Worm (Caenorhabditis elegans) whole organism, dauer: Measurements from ENCODE around the gene F33G12.6.

ENCODE experiments used
- unc-62 ChIP-seq: sonication (generic microtip); optimal IDR thresholded peaks from 2 replicates; lab custom pipeline; 2017; ENCODE audit warnings: missing biosample characterization, missing genetic modification reagents, missing genetic modification characterization

F33G12.6 gene

DNA sequence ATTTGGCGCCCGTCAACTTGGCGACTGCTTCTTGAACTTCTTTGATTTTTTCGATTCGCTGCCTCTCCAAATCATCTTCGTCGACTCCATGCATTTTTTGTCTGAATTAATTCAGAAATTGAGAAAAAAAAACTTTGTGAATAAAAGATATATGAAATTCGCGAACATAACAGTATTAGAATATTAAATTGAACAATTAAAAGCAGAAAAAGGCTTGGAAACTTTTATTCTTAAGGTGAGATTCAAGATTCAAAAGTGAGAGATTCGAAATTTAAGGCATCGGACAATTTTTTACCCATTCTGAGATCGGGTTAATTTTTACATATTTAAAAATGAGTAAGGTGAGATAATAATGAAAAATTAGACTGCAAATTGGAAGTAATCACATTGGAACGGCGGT is 15.8 kb upstream of the F33G12.6 start, which contains the start of gene F33G12.3:
Gene F33G12.3 (minus strand): TSS at position 101 of the 400 bp plus-strand sequence.
- TF ChIP-seq unc-62 (GFP tag; lab: Kevin White, UChicago): no peak

DNA sequence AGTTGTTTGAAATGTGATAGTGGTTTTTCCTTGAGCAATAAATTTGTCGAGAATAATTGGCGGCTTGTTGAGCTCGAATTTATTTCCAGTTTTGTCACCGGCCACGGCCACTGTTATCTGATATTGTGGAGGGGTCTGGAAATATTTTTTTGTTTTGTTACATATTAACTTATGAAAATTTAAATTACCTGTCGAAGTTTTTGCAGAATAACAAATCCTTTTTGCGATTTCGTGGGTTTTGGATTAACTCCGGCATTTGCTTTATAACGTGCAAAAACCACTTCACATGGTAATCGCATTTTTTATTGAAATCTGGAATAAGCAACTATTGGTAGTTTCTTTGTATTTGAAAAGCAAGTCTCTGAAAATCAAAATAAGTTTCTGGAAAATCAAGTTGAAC is 13.6 kb upstream of the F33G12.6 start, which contains the start of gene lrr-1:
Gene lrr-1 (minus strand): TSS at position 312 of the 400 bp plus-strand sequence.
- TF ChIP-seq unc-62 (GFP tag; lab: Kevin White, UChicago): no peak

DNA sequence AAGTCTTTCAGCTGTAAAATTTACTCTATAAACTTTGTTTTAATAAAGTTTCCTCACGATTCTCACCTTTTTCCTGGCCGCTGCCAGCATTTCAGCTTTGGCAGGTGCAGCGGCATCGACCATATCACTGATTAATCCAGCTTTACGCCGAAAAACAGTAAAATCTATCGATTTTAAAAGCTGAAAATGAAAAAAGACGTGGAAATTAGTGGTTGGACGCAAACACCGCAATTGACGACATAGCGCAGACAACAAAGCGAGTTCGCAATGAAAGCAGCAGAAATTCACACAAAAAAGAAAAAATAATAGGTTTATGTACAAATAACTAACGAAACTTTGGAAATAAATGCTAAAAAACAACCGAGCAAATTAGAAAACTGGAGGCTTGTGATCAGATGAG is 9.8 kb upstream of the F33G12.6 start, which contains the start of gene golg-2:
Gene golg-2 (minus strand): TSS at position 180 of the 400 bp plus-strand sequence.
- no peak for TF ChIP-seq unc-62 (GFP tag; lab: Kevin White, UChicago)

DNA sequence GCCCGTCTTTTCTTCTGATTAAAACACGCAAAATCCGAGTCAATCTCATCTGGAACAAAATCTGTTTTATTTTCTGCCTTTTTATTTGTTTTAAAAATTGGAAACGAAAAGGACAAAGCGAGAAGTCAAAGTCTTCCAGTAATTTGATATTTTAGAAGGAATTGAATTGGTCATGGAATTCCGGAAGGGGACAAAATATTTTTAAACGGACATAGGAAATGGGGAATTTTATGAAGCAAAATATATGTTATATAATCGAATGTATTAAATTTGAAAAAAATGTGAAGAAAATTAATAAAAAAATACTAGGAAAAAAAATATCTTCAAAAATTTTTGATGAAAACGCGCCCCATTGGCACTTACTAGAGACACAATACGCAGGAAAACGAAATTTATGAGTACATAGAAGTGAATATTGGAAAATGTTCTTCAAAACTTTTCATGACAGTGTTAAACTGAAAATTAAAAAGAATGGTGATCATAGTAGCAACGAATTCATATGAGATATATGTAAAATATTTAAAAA is 9.0 kb upstream of the F33G12.6 start, which contains the start of gene F33G12.7:
Gene F33G12.7 (minus strand): TSS at position 51 of the 526 bp plus-strand sequence.
- no peak for TF ChIP-seq unc-62 (GFP tag; lab: Kevin White, UChicago)

DNA sequence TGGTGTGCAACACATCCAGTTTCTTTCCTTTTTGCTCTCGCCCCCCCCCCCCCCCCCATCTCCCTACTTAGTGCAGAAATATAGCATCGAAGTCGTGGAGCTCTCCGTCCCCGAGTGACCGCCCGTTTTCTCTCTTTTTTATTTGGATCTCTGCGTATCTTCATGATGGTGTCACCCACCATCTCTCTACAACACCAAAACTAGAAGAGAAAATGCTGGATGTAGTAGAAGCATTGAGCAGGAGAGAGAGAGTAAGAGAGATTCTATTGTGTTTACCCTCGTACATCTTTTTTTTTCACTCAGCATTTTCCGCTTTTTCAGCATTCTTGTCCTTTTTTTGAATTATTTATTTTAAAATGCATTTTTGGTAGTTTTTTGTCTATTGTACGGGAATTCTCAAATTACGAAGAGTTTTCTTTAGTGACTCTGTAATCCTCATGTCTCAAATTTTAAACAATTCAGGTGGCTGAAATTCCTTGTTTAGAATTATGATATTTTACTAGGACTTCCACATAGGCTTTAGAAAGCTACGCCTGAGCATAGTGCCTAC is 7.3 kb upstream of the F33G12.6 start:
- no peak for TF ChIP-seq unc-62 (GFP tag; lab: Kevin White, UChicago)

DNA sequence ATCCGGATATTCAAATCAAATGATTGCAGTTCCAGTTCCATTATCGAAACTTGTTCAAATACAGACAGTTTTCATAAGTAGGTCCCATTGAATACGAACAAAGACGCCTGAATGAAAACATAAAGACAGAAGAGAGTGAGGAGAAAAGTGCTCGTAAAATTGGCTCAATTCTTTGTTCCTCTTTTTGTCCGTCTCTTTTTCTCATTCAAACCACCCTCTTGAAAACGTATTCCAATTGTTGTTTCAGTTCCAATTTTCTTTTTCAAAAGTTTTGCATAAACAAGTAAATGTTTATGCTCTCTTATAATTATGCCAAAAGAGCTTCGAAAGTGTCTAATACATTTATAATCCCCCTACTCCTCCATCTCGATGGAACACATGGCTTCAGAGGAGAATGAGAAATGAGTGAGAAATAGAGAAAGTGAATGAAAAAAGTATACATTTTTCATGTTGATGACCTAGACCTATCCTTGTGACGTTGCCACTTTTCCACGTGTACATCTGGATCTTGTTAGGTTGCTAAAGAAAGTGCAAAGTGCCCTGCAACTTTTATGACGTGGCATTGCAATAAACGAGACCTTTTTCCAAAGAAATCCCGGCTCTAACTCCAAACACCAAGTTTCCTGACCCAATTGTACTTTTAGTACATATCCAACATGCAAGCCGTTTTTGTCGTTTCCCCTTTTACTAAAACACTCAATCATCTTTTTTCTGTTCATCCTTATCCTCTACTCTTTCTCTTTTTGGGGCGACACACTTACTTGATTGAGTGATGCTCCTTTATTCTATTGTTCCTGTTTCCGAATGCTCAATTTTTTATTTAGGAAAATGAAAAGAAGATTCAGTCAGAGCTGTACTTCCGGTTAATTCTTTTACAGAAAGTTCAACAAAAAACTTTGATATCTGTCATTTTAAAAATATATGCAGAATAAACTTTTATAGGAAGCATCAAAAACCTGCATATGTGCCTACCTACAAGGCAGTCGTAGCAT is 3.2 kb upstream of the F33G12.6 start:
- no peak for TF ChIP-seq unc-62 (GFP tag; lab: Kevin White, UChicago)

DNA sequence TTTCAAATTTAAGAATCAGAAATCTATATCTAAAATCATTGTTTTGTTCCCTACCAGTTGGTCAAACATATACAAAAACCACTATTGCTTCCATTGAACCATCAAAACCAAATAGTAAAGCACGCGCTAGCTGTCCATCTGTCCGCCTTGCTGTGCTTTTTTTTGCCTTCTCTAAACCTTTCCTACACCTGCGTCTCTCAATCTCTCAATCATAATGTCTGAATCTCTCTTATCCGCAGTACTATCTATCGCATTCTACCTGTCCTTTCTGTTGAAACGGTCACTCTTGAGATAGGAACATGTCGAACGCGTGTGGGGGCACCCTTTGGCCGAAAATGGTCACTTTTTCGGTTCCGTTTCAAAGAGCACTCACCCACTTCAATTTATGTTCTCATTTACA is 2.4 kb upstream of the F33G12.6 start:
- no peak for TF ChIP-seq unc-62 (GFP tag; lab: Kevin White, UChicago)

DNA sequence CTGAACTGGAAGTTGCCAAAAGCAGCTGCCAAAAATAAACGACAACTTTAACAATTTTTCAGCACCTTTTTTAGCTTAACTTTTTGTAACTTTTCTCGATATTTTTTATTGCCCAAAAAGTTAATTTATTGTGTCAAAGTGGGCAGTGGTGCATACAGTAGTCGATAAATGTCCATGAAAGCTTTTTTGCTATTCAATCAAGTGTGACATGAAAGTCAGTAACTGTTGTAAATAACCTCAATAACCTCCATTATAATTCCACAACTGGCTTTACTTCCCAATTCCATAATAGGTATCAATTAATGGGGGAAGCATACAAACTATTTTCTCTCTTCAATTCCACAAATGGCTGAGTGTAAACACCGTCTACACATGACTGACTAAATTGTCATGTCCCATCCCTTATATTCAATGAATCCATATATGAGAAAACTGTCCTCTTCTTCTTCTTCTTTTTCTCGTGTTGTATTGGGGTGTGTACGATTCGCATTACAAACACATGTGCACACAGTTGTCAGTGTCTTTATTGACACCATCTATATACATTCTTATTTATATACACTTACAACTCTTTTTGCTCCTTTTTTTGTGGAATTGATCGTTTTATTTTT is 1.4 kb upstream of the F33G12.6 start:
- no peak for TF ChIP-seq unc-62 (GFP tag; lab: Kevin White, UChicago)

DNA sequence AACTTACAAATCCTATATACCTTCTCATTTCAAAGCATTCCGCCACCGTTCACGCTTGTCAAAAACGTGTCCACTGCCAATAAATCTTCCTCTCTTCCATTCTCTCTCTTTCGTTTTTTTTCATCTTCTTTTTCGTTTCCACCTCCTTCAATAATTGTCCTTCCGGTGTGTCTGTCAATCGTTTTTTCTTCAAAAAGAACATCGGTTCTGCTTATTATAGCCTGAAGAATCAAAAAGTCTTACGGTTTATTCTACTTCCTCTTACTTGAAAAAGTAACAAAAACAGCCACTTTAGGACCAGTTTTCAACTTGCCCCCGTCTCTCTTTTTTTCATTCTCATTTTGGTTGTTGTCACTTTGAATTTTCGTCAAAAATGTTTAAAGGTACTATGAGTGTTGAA is 466 bp upstream of the F33G12.6 start:
- no peak for TF ChIP-seq unc-62 (GFP tag; lab: Kevin White, UChicago)

DNA sequence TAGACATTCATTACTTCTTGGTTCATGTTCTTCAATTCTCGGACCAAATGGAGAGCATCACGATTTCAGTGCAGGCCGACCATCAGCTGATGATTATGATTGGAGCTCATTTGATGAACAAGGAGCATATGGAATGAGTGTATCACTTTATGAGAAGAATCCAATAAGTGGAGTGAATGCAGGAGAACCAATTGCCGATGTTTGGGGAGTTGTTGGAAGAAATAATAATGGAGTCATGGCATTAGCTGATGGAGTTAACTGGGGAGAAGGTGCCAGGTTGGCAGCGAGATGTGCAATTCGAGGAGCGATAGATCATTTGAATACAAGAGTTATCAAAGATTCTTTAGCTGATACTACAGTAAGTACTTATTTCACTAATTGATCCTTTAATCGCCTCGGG is 1.1 kb downstream of the F33G12.6 start:
- TF ChIP-seq unc-62 (GFP tag; lab: Kevin White, UChicago): no peak

DNA sequence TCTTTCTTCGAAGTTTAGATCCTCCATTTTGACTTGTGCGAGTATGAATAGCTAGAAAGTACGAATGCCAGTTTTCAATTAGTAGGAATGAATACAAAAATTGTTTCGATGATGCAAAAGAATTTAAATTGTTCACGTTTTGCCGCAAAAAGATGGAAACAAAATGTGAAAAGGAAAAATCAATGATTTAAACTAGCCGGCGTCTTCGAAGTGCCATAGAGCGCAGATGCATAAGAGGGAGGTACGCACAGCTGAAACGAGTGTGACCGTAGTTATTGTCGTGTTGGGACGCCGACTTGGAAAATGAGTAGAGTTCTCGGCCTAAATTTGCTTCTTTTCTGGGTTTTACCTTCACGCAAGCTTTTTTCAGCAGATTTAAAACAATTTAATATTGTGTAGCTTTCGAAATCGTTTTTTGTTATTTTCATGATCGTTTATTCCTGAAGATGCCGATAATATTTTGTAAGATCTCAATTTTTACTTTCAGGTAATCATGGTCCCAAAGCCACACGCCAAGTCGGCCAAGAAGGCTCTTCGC is 5.5 kb downstream of the F33G12.6 start, which contains the start of the genes ify-1 and rpl-22:
Gene ify-1 (minus strand): TSS at position 51 of the 538 bp plus-strand sequence.
Gene rpl-22 (plus strand): TSS at position 488 of the 538 bp plus-strand sequence.
- no peak for TF ChIP-seq unc-62 (GFP tag; lab: Kevin White, UChicago)

DNA sequence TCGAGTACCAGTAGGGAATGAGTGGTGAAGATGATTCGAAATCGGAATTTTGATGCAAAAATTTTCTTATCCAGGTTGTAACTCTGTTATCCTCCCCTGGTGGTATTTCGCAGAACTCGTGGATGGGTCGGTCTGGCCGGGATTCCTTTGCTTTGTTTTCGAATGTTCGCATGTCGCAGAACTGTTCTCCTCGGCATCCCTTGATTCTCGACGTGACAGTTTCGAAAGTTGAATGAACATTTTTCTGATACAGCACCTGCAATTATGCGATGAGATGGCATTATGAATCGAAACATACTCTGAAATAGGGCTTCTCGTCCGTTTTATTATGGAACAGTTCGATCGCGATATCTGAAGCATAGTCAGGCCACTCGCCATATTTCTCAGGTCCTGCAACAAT is 6.5 kb downstream of the F33G12.6 start:
- TF ChIP-seq unc-62 (GFP tag; lab: Kevin White, UChicago): no peak

DNA sequence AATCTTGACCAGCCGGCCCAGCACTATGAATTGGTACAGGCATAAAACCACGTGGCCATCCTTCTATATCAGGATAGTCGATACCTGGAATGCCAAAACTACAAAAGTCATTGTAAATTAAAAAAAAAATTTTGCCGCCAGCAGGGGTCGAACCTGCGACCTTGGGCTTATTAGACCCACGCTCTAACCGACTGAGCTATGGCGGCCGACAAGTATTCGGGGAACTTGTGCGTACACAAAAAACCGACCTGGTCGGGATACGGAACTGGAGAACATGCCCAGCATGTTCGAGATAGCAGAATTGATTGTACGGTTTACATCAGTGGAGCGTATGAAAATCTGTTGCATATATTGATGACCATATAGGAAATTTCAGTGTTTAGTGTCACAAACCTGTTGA is 7.6 kb downstream of the F33G12.6 start:
- no peak for TF ChIP-seq unc-62 (GFP tag; lab: Kevin White, UChicago)

DNA sequence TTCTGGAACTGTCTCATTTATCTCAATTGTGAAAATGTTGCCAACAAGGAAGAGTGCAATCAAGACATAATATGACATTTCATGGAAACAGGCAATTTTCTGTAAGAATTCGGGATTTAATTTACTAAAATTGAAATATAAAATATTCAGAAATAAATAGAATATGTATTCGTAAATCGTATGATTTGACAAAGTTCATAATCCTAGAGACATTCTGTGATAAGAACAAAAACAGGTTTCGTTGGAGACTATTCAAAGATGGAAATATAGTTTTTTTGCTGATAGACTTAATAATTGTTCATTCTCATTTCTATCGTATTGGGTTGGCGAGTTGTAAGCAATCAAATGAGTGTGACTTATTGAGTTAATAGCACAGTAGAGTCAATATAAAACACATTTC is 8.3 kb downstream of the F33G12.6 start, which contains the start of gene C27A2.12:
Gene C27A2.12 (minus strand): TSS at position 101 of the 400 bp plus-strand sequence.
- no peak for TF ChIP-seq unc-62 (GFP tag; lab: Kevin White, UChicago)

DNA sequence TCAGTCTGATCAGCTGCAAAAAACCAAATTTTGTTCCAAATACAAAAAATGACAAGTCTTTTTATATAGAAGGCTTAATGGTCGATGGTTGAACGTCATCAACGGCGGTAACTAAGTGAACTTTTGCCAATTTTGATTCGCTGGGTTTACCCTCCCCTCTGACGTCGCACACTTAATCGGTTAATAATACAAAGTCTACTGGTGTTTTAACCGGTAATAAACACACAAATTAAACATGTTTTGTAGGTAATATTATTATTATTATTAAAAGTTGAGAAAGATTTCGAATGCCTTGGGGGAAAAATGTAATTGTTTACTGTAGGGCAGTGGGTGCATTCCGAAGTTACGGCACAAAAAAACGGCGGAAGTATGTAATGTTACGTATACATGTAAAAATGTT is 11.0 kb downstream of the F33G12.6 start, which contains the start of gene pho-12:
Gene pho-12 (minus strand): TSS at position 101 of the 400 bp plus-strand sequence.
- TF ChIP-seq unc-62 (GFP tag; lab: Kevin White, UChicago): no peak
